Worm (Caenorhabditis elegans) whole organism, L2 larva: ENCODE measurements around the gene fut-3.

Source experiments
- alr-1 ChIP-seq: fragments of 150-350 bp; optimal IDR thresholded peaks from 2 replicates; lab custom pipeline; 2014; ENCODE audit warnings: missing biosample characterization, missing genetic modification characterization
- nhr-11 ChIP-seq: fragments of 150-350 bp; optimal IDR thresholded peaks from 2 replicates; lab custom pipeline; 2014; ENCODE audit warnings: missing biosample characterization, missing genetic modification characterization

ce11 chrII:5691216-5691771 lies 31.7 kb upstream of the fut-3 start, which contains the start of the genes ndub-5 and eif-2D:
- TF ChIP-seq alr-1 (tag; lab: Kevin White, UChicago) (no peak), nhr-11 (no peak)
